Worm (Caenorhabditis elegans) whole organism, L3 larva: ENCODE results near the gene mdt-30.
A peak's percentile ranks its signal among the peaks of the same experiment; 100 is the strongest.

Experiments used
- R02D3.7 ChIP-seq: fragments of 150-350 bp; optimal IDR thresholded peaks from 2 replicates; lab custom pipeline; 2014; ENCODE audit warnings: missing biosample characterization, missing genetic modification characterization
- ZK546.5 ChIP-seq: sonication (generic microtip); optimal IDR thresholded peaks from 2 replicates; lab custom pipeline; 2017; ENCODE audit warnings: missing biosample characterization, missing genetic modification characterization
- aly-2 ChIP-seq: fragments of 150-350 bp; optimal IDR thresholded peaks from 2 replicates; lab custom pipeline; 2014; ENCODE audit warnings: missing biosample characterization, missing genetic modification characterization
- ama-1 ChIP-seq: fragments of 150-350 bp; optimal IDR thresholded peaks from 2 replicates; lab custom pipeline; 2018
- ceh-16 ChIP-seq: sonication (generic microtip); optimal IDR thresholded peaks from 2 replicates; lab custom pipeline; 2017; ENCODE audit warnings: missing biosample characterization, missing genetic modification characterization
- ceh-28 ChIP-seq: fragments of 150-350 bp; optimal IDR thresholded peaks from 2 replicates; lab custom pipeline; 2014; ENCODE audit warnings: missing biosample characterization, missing genetic modification reagents, missing genetic modification characterization
- ceh-82 ChIP-seq: fragments of 150-350 bp; optimal IDR thresholded peaks from 2 replicates; lab custom pipeline; 2014; ENCODE audit warnings: missing biosample characterization, missing genetic modification characterization
- daf-12 ChIP-seq: fragments of 150-350 bp; optimal IDR thresholded peaks from 2 replicates; lab custom pipeline; 2014; ENCODE audit warnings: missing biosample characterization, missing genetic modification reagents, missing genetic modification characterization
- egl-5 ChIP-seq: fragments of 150-350 bp; optimal IDR thresholded peaks from 2 replicates; lab custom pipeline; 2017; ENCODE audit warnings: missing biosample characterization, missing genetic modification reagents, missing genetic modification characterization, inconsistent platforms
- elt-2 ChIP-seq: sonication (generic microtip); optimal IDR thresholded peaks from 2 replicates; lab custom pipeline; 2016; ENCODE audit warnings: missing genetic modification reagents, mild to moderate bottlenecking, missing genetic modification characterization, missing compliant biosample characterization
- eor-1 ChIP-seq, 2 experiments: fragments of 150-350 bp; optimal IDR thresholded peaks; 2 replicates each; lab custom pipeline; 2014 to 2018; ENCODE audit warnings: missing biosample characterization in 2 of 2, missing genetic modification characterization in 2 of 2
- fos-1 ChIP-seq: fragments of 150-350 bp; optimal IDR thresholded peaks from 2 replicates; lab custom pipeline; 2014; ENCODE audit warnings: missing biosample characterization, missing genetic modification characterization
- lsy-12 ChIP-seq: sonication (generic microtip); optimal IDR thresholded peaks from 2 replicates; lab custom pipeline; 2016; ENCODE audit warnings: mild to moderate bottlenecking, missing genetic modification characterization, missing compliant biosample characterization
- mml-1 ChIP-seq: fragments of 150-350 bp; sonication (generic microtip); optimal IDR thresholded peaks from 3 replicates; lab custom pipeline; 2014; ENCODE audit warnings: missing biosample characterization, missing genetic modification characterization
- nfya-1 ChIP-seq: sonication (generic microtip); optimal IDR thresholded peaks from 2 replicates; lab custom pipeline; 2017; ENCODE audit warnings: missing genetic modification characterization, mild to moderate bottlenecking, missing compliant biosample characterization, antibody characterized with exemption, moderate library complexity; ENCODE audit not compliant: insufficient read depth
- nhr-12 ChIP-seq: fragments of 150-350 bp; optimal IDR thresholded peaks from 2 replicates; lab custom pipeline; 2014; ENCODE audit warnings: missing biosample characterization, missing genetic modification characterization
- nhr-237 ChIP-seq: fragments of 150-350 bp; optimal IDR thresholded peaks from 2 replicates; lab custom pipeline; 2014; ENCODE audit warnings: missing biosample characterization, missing genetic modification characterization
- nhr-25 ChIP-seq: sonication (generic microtip); optimal IDR thresholded peaks from 2 replicates; lab custom pipeline; 2017; ENCODE audit warnings: missing biosample characterization, missing genetic modification characterization
- nhr-28 ChIP-seq: fragments of 150-350 bp; optimal IDR thresholded peaks from 2 replicates; lab custom pipeline; 2014; ENCODE audit warnings: missing biosample characterization, missing genetic modification characterization
- nhr-43 ChIP-seq: sonication (generic microtip); optimal IDR thresholded peaks from 2 replicates; lab custom pipeline; 2016; ENCODE audit warnings: mild to moderate bottlenecking, missing genetic modification characterization, missing compliant biosample characterization; ENCODE audit not compliant: poor library complexity, severe bottlenecking
- nhr-77 ChIP-seq: fragments of 150-350 bp; optimal IDR thresholded peaks from 2 replicates; lab custom pipeline; 2014; ENCODE audit warnings: missing biosample characterization, missing genetic modification characterization
- pha-4 ChIP-seq: fragments of 150-350 bp; optimal IDR thresholded peaks from 2 replicates; lab custom pipeline; 2014; ENCODE audit warnings: missing biosample characterization, missing genetic modification reagents, missing genetic modification characterization
- pqm-1 ChIP-seq: fragments of 150-350 bp; optimal IDR thresholded peaks from 2 replicates; lab custom pipeline; 2017; ENCODE audit warnings: missing biosample characterization, missing genetic modification characterization, inconsistent platforms
- snpc-4 ChIP-seq: fragments of 150-350 bp; optimal IDR thresholded peaks from 2 replicates; lab custom pipeline; 2014; ENCODE audit warnings: missing biosample characterization, missing genetic modification characterization
- tbx-2 ChIP-seq: sonication (generic microtip); optimal IDR thresholded peaks from 2 replicates; lab custom pipeline; 2016; ENCODE audit warnings: mild to moderate bottlenecking, missing genetic modification characterization, missing compliant biosample characterization
- ztf-4 ChIP-seq: fragments of 150-350 bp; optimal IDR thresholded peaks from 2 replicates; lab custom pipeline; 2014; ENCODE audit warnings: missing biosample characterization, missing genetic modification characterization

mdt-30 gene

DNA sequence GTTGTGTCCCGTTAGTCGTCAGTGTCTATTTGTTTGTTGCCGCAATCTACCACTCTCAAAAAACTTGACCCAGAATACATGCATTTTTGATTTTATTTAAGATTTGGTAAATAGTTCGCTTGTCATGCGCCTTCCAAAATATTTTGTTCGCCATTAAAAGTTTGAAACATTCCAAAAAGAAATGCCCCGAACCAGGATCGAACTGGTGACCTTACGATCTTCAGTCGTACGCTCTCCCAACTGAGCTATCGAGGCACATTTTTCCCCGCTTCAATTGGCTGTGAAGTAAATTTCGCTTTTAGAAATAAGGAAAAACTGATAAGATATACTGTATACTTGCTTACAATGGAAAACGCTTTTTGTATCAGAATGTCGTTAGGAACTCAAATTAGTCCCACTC lies 49.6 kb downstream of the mdt-30 start:
- TF ChIP-seq ama-1 (lab: Kevin White, UChicago) = peak; percentile 42
- TF ChIP-seq mml-1 (tag; lab: Kevin White, UChicago) = no peak
- TF ChIP-seq eor-1 (tag; optimal IDR thresholded peaks at IDR 0.05; lab: Kevin White, UChicago) = no peak
- TF ChIP-seq, all 47 proteins: peak for 1

DNA sequence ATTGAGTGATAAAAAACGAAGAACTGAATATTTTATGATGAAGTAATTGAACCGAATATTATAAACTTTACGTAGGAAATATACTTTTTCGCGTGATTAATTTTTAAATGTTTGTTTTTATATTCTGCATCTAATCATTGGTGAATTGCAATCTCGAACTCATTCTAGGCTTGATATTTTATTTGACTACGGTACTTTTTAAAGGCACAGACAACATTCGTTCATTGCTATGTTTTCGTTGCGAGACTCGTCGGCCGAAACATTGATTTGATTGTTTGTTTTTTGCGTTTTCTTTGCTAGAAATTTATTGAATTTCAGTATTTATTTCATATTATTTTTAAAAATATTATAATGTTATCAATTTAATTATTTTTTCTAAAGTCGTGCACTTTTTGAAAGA lies 50.1 kb downstream of the mdt-30 start, which contains the start of gene C06G4.4:
Gene C06G4.4, minus strand, starts transcription at position 36 of the 400 bp plus-strand sequence.
- TF ChIP-seq nhr-28 (tag; lab: Kevin White, UChicago) (no peak), pha-4 (tag; lab: Kevin White, UChicago) (no peak), nhr-12 (no peak), daf-12 (tag; lab: Kevin White, UChicago) (no peak), ztf-4 (tag; lab: Kevin White, UChicago) (no peak), ceh-16 (no peak), nhr-25 (tag; lab: Kevin White, UChicago) (no peak), nhr-77 (no peak), ceh-28 (no peak), ama-1 (lab: Kevin White, UChicago) (no peak), ZK546.5 (tag; lab: Kevin White, UChicago) (no peak), ceh-82 (tag; lab: Kevin White, UChicago) (no peak), fos-1 (no peak), eor-1 (tag; optimal IDR thresholded peaks at IDR 0.05; lab: Kevin White, UChicago) (no peak), R02D3.7 (tag; lab: Kevin White, UChicago) (no peak), tbx-2 (tag; lab: Kevin White, UChicago) (no peak), pqm-1 (tag; lab: Kevin White, UChicago) (no peak)
- TF ChIP-seq, all 47 proteins: peak for 0

DNA sequence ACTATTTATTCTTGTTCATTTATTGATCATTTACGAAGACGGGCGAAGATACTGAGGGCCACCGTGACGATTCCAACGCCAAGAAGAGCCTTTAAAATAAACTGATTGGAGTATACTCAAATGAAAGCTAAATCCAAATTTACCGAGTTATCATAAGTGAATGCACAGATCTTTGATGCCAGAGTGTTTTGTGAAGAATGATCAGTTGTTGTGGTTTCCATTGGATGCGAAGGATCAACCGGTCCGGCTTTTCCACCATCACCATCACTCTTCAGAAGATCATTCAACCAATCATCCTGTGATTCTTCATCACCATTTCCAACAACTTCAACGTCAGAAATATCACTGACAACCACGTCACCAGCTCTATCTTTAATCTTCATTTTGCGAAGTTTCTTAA lies 50.6 kb downstream of the mdt-30 start:
- TF ChIP-seq daf-12 (tag; lab: Kevin White, UChicago) (no peak), egl-5 (tag; lab: Kevin White, UChicago) (no peak), R02D3.7 (tag; lab: Kevin White, UChicago) (peak; percentile 22), elt-2 (tag; lab: Kevin White, UChicago) (peak; percentile 19), lsy-12 (tag; lab: Kevin White, UChicago) (peak; percentile 14), ama-1 (lab: Kevin White, UChicago) (peak; percentile 65), aly-2 (no peak), nhr-237 (no peak), snpc-4 (tag; lab: Kevin White, UChicago) (no peak), nfya-1 (tag; lab: Kevin White, UChicago) (no peak), nhr-43 (tag; lab: Kevin White, UChicago) (peak; percentile 28)
- TF ChIP-seq, all 47 proteins: peak for 5
